Worm (Caenorhabditis elegans) whole organism, young adult: ENCODE measurements around the gene idpc-5.

ENCODE experiments used
- F33H1.4 ChIP-seq: fragments of 200-800 bp; sonication (Bioruptor generic); IDR thresholded peaks from 2 replicates; pipeline ENCODE4 v1.3.6; 2022; ENCODE audit warnings: missing genetic modification reagents, missing genetic modification characterization, missing compliant biosample characterization
- K11D2.4 ChIP-seq: fragments of 200-800 bp; sonication (Bioruptor generic); IDR thresholded peaks from 2 replicates; pipeline ENCODE4 v1.3.6; 2022; ENCODE audit warnings: missing genetic modification reagents, missing genetic modification characterization, missing compliant biosample characterization
- K12H6.12 ChIP-seq: fragments of 200-800 bp; sonication (Bioruptor generic); optimal IDR thresholded peaks from 2 replicates; lab custom pipeline; 2018; ENCODE audit warnings: mild to moderate bottlenecking, missing genetic modification characterization, missing compliant biosample characterization
- ama-1 ChIP-seq, 3 experiments: fragments of 150-350 bp in 1 of 3; sonication (generic microtip) in 2 of 3; optimal IDR thresholded peaks; 2 replicates each; lab custom pipeline; 2014 to 2018; ENCODE audit warnings: missing biosample characterization in 2 of 3, missing genetic modification characterization in 2 of 3, missing genetic modification reagents in 2 of 3
- cebp-2 ChIP-seq: fragments of 200-800 bp; sonication (Bioruptor generic); IDR thresholded peaks from 2 replicates; pipeline ENCODE4 v1.3.6; 2022; ENCODE audit warnings: missing genetic modification characterization, missing compliant biosample characterization
- dox-1 ChIP-seq: fragments of 200-800 bp; sonication (Bioruptor generic); IDR thresholded peaks from 2 replicates; pipeline ENCODE4 v1.3.6; 2022; ENCODE audit warnings: missing genetic modification reagents, missing genetic modification characterization, missing compliant biosample characterization
- egl-18 ChIP-seq: fragments of 200-800 bp; sonication (Bioruptor generic); IDR thresholded peaks from 2 replicates; pipeline ENCODE4 v1.3.6; 2022; ENCODE audit warnings: missing genetic modification reagents, missing genetic modification characterization, missing compliant biosample characterization
- ets-4 ChIP-seq: fragments of 200-800 bp; sonication (Bioruptor generic); optimal IDR thresholded peaks from 2 replicates; lab custom pipeline; 2018; ENCODE audit warnings: mild to moderate bottlenecking, missing genetic modification characterization, missing compliant biosample characterization
- lin-26 ChIP-seq: fragments of 200-800 bp; sonication (Bioruptor generic); IDR thresholded peaks from 2 replicates; pipeline ENCODE4 v1.3.6; 2022; ENCODE audit warnings: missing genetic modification reagents, missing genetic modification characterization, missing compliant biosample characterization
- nfyb-1 ChIP-seq: fragments of 200-800 bp; sonication (Bioruptor generic); IDR thresholded peaks from 2 replicates; pipeline ENCODE4 v1.3.6; 2022; ENCODE audit warnings: missing genetic modification reagents, missing genetic modification characterization, missing compliant biosample characterization
- sdz-38 ChIP-seq: sonication (generic microtip); optimal IDR thresholded peaks from 2 replicates; lab custom pipeline; 2016; ENCODE audit warnings: missing genotype, missing genetic modification characterization, missing compliant biosample characterization
- snpc-1.1 ChIP-seq: sonication (generic microtip); optimal IDR thresholded peaks from 2 replicates; lab custom pipeline; 2017; ENCODE audit warnings: missing genetic modification characterization, mild to moderate bottlenecking, missing compliant biosample characterization, antibody characterized with exemption, moderate library complexity, missing genotype, missing genetic modification reagents; ENCODE audit not compliant: insufficient read depth
- unc-62 ChIP-seq: fragments of 150-350 bp; optimal IDR thresholded peaks from 2 replicates; lab custom pipeline; 2014; ENCODE audit warnings: missing biosample characterization, missing genetic modification reagents, missing genetic modification characterization

DNA sequence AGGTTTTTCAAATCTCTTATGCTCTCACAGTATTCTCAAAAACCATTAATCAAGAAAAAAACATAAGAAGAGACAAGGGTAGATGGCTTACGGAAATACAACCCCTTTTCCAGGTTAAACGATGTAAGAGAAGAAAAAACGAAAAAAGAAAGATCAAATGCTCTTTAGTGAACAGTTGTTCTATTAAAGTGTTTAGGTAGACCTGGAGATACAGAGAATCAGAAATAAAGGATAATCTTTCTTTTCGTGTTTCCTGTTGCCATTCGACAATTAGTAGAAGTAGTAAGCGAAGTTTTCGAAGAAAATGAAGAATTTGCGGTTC lies 39.5 kb downstream of the idpc-5 start, which contains the start of gene K09G1.1:
- no peak for TF ChIP-seq K11D2.4 (GFP tag; lab: Robert Waterston, UW)
- TF ChIP-seq nfyb-1, result no peak
- no peak for TF ChIP-seq lin-26 (GFP tag; lab: Robert Waterston, UW)
- no peak for TF ChIP-seq cebp-2
- TF ChIP-seq unc-62 (GFP tag; lab: Kevin White, UChicago), result no peak
- no peak for TF ChIP-seq egl-18 (GFP tag; lab: Robert Waterston, UW)
- no peak for TF ChIP-seq dox-1
- TF ChIP-seq K12H6.12 (tag; lab: Kevin White, UChicago), result no peak
- no peak for TF ChIP-seq F33H1.4
- TF ChIP-seq snpc-1.1 (tag; lab: Kevin White, UChicago), result no peak
- TF ChIP-seq sdz-38 (tag; lab: Kevin White, UChicago), result no peak
- TF ChIP-seq ets-4 (GFP tag; lab: Kevin White, UChicago), result no peak
- TF ChIP-seq ama-1 (optimal IDR thresholded peaks at IDR 0.05; lab: Kevin White, UChicago), result no peak
- no peak for TF ChIP-seq ama-1 (GFP tag; optimal IDR thresholded peaks at IDR 0.05; lab: Kevin White, UChicago)
